Worm (Caenorhabditis elegans): ENCODE measurements around the gene EGAP2.2.
"Not testable (repeated sequence)": the region's sequence is repeated elsewhere in the genome, so short reads cannot be mapped to it uniquely, and the experiment has no call there.

DNA sequence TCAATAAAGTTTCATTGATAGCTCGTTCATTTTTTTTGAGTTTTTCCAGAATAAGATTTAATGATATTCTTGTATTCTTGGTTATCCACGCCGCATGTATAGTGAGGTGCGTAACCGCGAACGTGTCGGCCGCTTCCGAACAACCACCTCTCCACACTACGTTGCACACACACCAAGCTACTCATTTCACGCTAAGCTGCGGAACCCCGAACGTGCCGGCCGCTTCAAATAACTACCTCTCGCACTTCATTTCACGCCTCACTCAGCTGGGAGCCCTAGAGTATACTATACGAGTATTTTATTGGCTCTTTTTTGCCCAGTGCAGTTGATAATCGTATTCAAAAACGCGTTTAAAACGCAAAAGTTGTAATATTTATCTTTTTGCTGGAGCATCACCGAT, 29.5 kb upstream of the EGAP2.2 start:
- TF ChIP-seq nhr-28, ztf-7 (tag; optimal IDR thresholded peaks at IDR 0.05): not testable (repeated sequence)

Data from whole organism, L4 larva.